Worm (Caenorhabditis elegans): ENCODE measurements around the gene srtx-1.

- TF ChIP-seq klf-2 (GFP tag; conservative IDR thresholded peaks at IDR 0.05) = no peak
- no peak for TF ChIP-seq flt-1 (GFP tag; IDR thresholded peaks at IDR 0.05)
- no peak for TF ChIP-seq cog-1 (tag; optimal IDR thresholded peaks at IDR 0.05)
- TF ChIP-seq ztf-29 (GFP tag; IDR thresholded peaks at IDR 0.05) = no peak
- no peak for TF ChIP-seq T22C8.4 (GFP tag; IDR thresholded peaks at IDR 0.05)
- no peak for TF ChIP-seq tab-1 (GFP tag; IDR thresholded peaks at IDR 0.05)
- no peak for TF ChIP-seq ztf-23 (GFP tag; IDR thresholded peaks at IDR 0.05)
- TF ChIP-seq med-1 (GFP tag; optimal IDR thresholded peaks at IDR 0.05; ENCODE audit: insufficient read depth) = no peak
Measured at ce11 chrIV:7390126-7390766, 30.8 kb upstream of the srtx-1 start.
